Fruit fly (Drosophila melanogaster): ENCODE data around the gene CG31076.

dm6 chr3R:26966385-26966784, 23.3 kb downstream of the CG31076 start, which contains the start of gene Gr97a:
- no peak for TF ChIP-seq CG9948 (tag; optimal IDR thresholded peaks at IDR 0.05)
- TF ChIP-seq D1 (tag; optimal IDR thresholded peaks at IDR 0.05) = no peak
- no peak for TF ChIP-seq CG12605 (GFP tag; IDR thresholded peaks at IDR 0.05)
- no peak for TF ChIP-seq Pif1B (GFP tag; optimal IDR thresholded peaks at IDR 0.05)
- no peak for TF ChIP-seq fd96Ca (GFP tag; IDR thresholded peaks at IDR 0.05)
- TF ChIP-seq EcR (GFP tag; optimal IDR thresholded peaks at IDR 0.05) = no peak
- TF ChIP-seq Snoo (tag; optimal IDR thresholded peaks at IDR 0.05) = no peak
- TF ChIP-seq CG10348 (GFP tag; IDR thresholded peaks at IDR 0.05) = no peak
- TF ChIP-seq CG14655 (GFP tag; optimal IDR thresholded peaks at IDR 0.05) = no peak
- TF ChIP-seq Ets98B (GFP tag; IDR thresholded peaks at IDR 0.05) = no peak
